Worm (Caenorhabditis elegans): Measurements from ENCODE around the gene C07E3.10.

Gene C07E3.10

ce11 chrII:10384680-10385383 is 38.7 kb downstream of the C07E3.10 start, which contains the start of gene ztf-27:
Gene ztf-27, plus strand, starts transcription at chrII:10385333.
- TF ChIP-seq sma-3 (GFP tag; optimal IDR thresholded peaks at IDR 0.05) (peak; percentile 45), ztf-1 (GFP tag; conservative IDR thresholded peaks at IDR 0.05) (no peak), gmeb-1 (tag; optimal IDR thresholded peaks at IDR 0.05) (peak; percentile 8), F13H6.1 (tag; optimal IDR thresholded peaks at IDR 0.05) (peak; percentile 43), fos-1 (tag; optimal IDR thresholded peaks at IDR 0.05) (peak; percentile 6), lin-39 (tag; optimal IDR thresholded peaks at IDR 0.05) (no peak), nhr-25 (tag; optimal IDR thresholded peaks at IDR 0.05) (peak; percentile 48), ceh-82 (tag; optimal IDR thresholded peaks at IDR 0.05) (no peak), snpc-4 (tag; optimal IDR thresholded peaks at IDR 0.05) (no peak), mdl-1 (tag; optimal IDR thresholded peaks at IDR 0.05) (no peak), blmp-1 (tag; optimal IDR thresholded peaks at IDR 0.05; ENCODE audit: insufficient read depth) (peak; percentile 37), nhr-129 (tag; optimal IDR thresholded peaks at IDR 0.05) (peak; percentile 50), unc-55 (GFP tag; optimal IDR thresholded peaks at IDR 0.05) (no peak), crh-2 (tag; optimal IDR thresholded peaks at IDR 0.05) (peak; percentile 85), ceh-16 (tag; optimal IDR thresholded peaks at IDR 0.05) (no peak)

- no peak for TF ChIP-seq ceh-82 (tag; optimal IDR thresholded peaks at IDR 0.05)
- no peak for TF ChIP-seq peb-1 (tag; optimal IDR thresholded peaks at IDR 0.05)
- TF ChIP-seq nhr-77 (tag; optimal IDR thresholded peaks at IDR 0.05) = no peak
- TF ChIP-seq ceh-16 (tag; optimal IDR thresholded peaks at IDR 0.05) = no peak
- TF ChIP-seq mbf-1 (tag; optimal IDR thresholded peaks at IDR 0.05) = no peak
- TF ChIP-seq nhr-129 (tag; optimal IDR thresholded peaks at IDR 0.05) = peak; percentile 27
- TF ChIP-seq mdl-1 (tag; optimal IDR thresholded peaks at IDR 0.05) = no peak
- no peak for TF ChIP-seq aly-2 (tag; optimal IDR thresholded peaks at IDR 0.05)
- no peak for TF ChIP-seq Y55F3AM.14 (GFP tag; optimal IDR thresholded peaks at IDR 0.05)
- no peak for TF ChIP-seq nhr-237 (tag; optimal IDR thresholded peaks at IDR 0.05)
- peak; percentile 69 for TF ChIP-seq gmeb-1 (tag; optimal IDR thresholded peaks at IDR 0.05)
- no peak for TF ChIP-seq elt-3 (tag; optimal IDR thresholded peaks at IDR 0.05)
- TF ChIP-seq R02D3.7 (tag; optimal IDR thresholded peaks at IDR 0.05) = peak; percentile 94
- peak; percentile 50 for TF ChIP-seq ama-1 (optimal IDR thresholded peaks at IDR 0.05)
- TF ChIP-seq nhr-12 (tag; optimal IDR thresholded peaks at IDR 0.05) = no peak
- TF ChIP-seq ZK546.5 (tag; optimal IDR thresholded peaks at IDR 0.05) = peak; percentile 7
- TF ChIP-seq elt-1 (tag; optimal IDR thresholded peaks at IDR 0.05) = no peak
- TF ChIP-seq unc-39 (tag; optimal IDR thresholded peaks at IDR 0.05) = no peak
- peak; percentile 75 for TF ChIP-seq unc-55 (GFP tag; optimal IDR thresholded peaks at IDR 0.05)
- no peak for TF ChIP-seq nhr-10 (tag; optimal IDR thresholded peaks at IDR 0.05)
- TF ChIP-seq skn-1 (tag; optimal IDR thresholded peaks at IDR 0.05) = no peak
- peak; percentile 75 for TF ChIP-seq ztf-4 (tag; optimal IDR thresholded peaks at IDR 0.05)
- TF ChIP-seq sma-9 (GFP tag; optimal IDR thresholded peaks at IDR 0.05) = peak; percentile 67
- no peak for TF ChIP-seq sma-9 (tag; optimal IDR thresholded peaks at IDR 0.05)
- peak; percentile 79 for TF ChIP-seq F13H6.1 (tag; optimal IDR thresholded peaks at IDR 0.05)
- peak; percentile 31 for TF ChIP-seq egl-27 (tag; optimal IDR thresholded peaks at IDR 0.05)
- TF ChIP-seq ztf-1 (GFP tag; conservative IDR thresholded peaks at IDR 0.05) = no peak
- TF ChIP-seq ztf-11 (tag; optimal IDR thresholded peaks at IDR 0.05) = no peak
- TF ChIP-seq mab-5 (tag; optimal IDR thresholded peaks at IDR 0.05) = peak; percentile 41
- peak; percentile 32 for TF ChIP-seq nhr-6 (tag; optimal IDR thresholded peaks at IDR 0.05)
- TF ChIP-seq crh-2 (tag; optimal IDR thresholded peaks at IDR 0.05) = peak; percentile 73
- no peak for TF ChIP-seq nhr-23 (tag; optimal IDR thresholded peaks at IDR 0.05)
- peak; percentile 14 to 86 for TF ChIP-seq lsy-2 (tag; optimal IDR thresholded peaks at IDR 0.05)
- peak; percentile 76 for TF ChIP-seq nhr-25 (tag; optimal IDR thresholded peaks at IDR 0.05)
- peak; percentile 90 for TF ChIP-seq sem-4 (tag; optimal IDR thresholded peaks at IDR 0.05)
- peak; percentile 76 for TF ChIP-seq C34F6.9 (tag; optimal IDR thresholded peaks at IDR 0.05)
- peak; percentile 24 for TF ChIP-seq snpc-4 (tag; optimal IDR thresholded peaks at IDR 0.05)
- no peak for TF ChIP-seq blmp-1 (tag; optimal IDR thresholded peaks at IDR 0.05; ENCODE audit: insufficient read depth)
- no peak for TF ChIP-seq unc-62 (GFP tag; optimal IDR thresholded peaks at IDR 0.05)
- peak; percentile 64 for TF ChIP-seq fos-1 (tag; optimal IDR thresholded peaks at IDR 0.05)
- no peak for TF ChIP-seq nhr-11 (tag; optimal IDR thresholded peaks at IDR 0.05)
- TF ChIP-seq alr-1 (tag; optimal IDR thresholded peaks at IDR 0.05) = no peak
- no peak for TF ChIP-seq zag-1 (tag; optimal IDR thresholded peaks at IDR 0.05)
- no peak for TF ChIP-seq lin-39 (tag; optimal IDR thresholded peaks at IDR 0.05)
- peak; percentile 83 for TF ChIP-seq sma-3 (GFP tag; optimal IDR thresholded peaks at IDR 0.05)
- peak; percentile 58 for TF ChIP-seq nhr-21 (tag; optimal IDR thresholded peaks at IDR 0.05)
- peak; percentile 74 for TF ChIP-seq lin-13 (GFP tag; optimal IDR thresholded peaks at IDR 0.05)
- no peak for TF ChIP-seq dmd-4 (tag; optimal IDR thresholded peaks at IDR 0.05)
- TF ChIP-seq lin-11 (tag; optimal IDR thresholded peaks at IDR 0.05) = peak; percentile 33
These were observed 42.0 kb downstream of the C07E3.10 start for ce11 chrII:10388041-10388706.
